Fruit fly (Drosophila melanogaster) whole organism, pupa: ENCODE data around the gene CG12607.

Experiments used
- CG32121 ChIP-seq: fragments of 200-800 bp; sonication (Bioruptor generic); IDR thresholded peaks from 2 replicates; pipeline ENCODE4 v1.3.6; 2022; ENCODE audit warnings: missing biosample characterization, missing genetic modification characterization
- CG8301 ChIP-seq: fragments of 200-800 bp; sonication (Bioruptor generic); optimal IDR thresholded peaks from 2 replicates; lab custom pipeline; 2018; ENCODE audit warnings: missing biosample characterization, mild to moderate bottlenecking, missing genetic modification characterization

DNA sequence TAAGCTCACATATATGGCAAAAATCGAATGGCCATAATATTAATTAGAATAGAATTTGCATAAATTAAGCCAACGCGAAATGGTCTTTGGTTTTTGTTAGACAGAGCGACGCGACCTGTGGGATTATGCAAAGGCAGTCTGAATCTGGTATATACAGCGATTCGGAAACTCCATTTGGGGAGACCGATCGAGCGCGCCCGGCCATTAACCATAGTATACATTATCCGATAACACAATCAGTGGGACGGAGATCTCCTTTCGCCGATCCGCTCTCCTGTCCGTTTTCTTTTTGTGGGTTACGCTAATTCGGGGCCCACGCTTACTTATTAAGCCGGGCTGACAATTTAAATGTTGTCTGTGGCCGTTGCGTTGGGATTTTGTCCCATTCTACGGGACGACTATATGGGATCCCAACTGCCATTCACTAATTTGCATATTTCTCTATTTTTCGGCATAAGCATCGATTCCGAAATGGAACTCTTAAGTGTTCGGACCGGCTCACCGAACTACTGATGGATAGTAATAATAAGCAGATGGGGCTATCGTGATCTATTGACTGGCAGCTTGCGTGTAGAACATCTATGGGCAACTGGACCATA lies 31.4 kb downstream of the CG12607 start:
- TF ChIP-seq CG32121, result no peak
- TF ChIP-seq CG8301 (tag; lab: Kevin White, UChicago), result no peak
